Worm (Caenorhabditis elegans) whole organism, L1 larva: ENCODE measurements around the gene sdz-9.

ENCODE experiments used
- C04F5.9 ChIP-seq: sonication (generic microtip); optimal IDR thresholded peaks from 2 replicates; lab custom pipeline; 2016; ENCODE audit warnings: missing genetic modification characterization, missing compliant biosample characterization
- C16A3.4 ChIP-seq: fragments of 150-350 bp; optimal IDR thresholded peaks from 2 replicates; lab custom pipeline; 2014; ENCODE audit warnings: missing biosample characterization, missing genetic modification characterization
- C34B4.2 ChIP-seq: sonication (generic microtip); optimal IDR thresholded peaks from 2 replicates; lab custom pipeline; 2017; ENCODE audit warnings: mild to moderate bottlenecking, missing genetic modification characterization, missing compliant biosample characterization
- F16B12.6 ChIP-seq: fragments of 150-350 bp; optimal IDR thresholded peaks from 2 replicates; lab custom pipeline; 2014; ENCODE audit warnings: missing biosample characterization, missing genetic modification characterization
- Y116A8C.19 ChIP-seq: sonication (generic microtip); optimal IDR thresholded peaks from 2 replicates; lab custom pipeline; 2016; ENCODE audit warnings: missing compliant biosample characterization, missing genetic modification characterization, borderline replicate concordance
- aha-1 ChIP-seq: fragments of 150-350 bp; optimal IDR thresholded peaks from 2 replicates; lab custom pipeline; 2014; ENCODE audit warnings: missing biosample characterization, missing genetic modification characterization
- ama-1 ChIP-seq: fragments of 150-350 bp; optimal IDR thresholded peaks from 2 replicates; lab custom pipeline; 2014
- blmp-1 ChIP-seq: fragments of 150-350 bp; optimal IDR thresholded peaks from 2 replicates; lab custom pipeline; 2014; ENCODE audit warnings: missing biosample characterization, missing genetic modification characterization
- ceh-63 ChIP-seq: fragments of 200-800 bp; sonication (Bioruptor generic); optimal IDR thresholded peaks from 2 replicates; lab custom pipeline; 2018; ENCODE audit warnings: mild to moderate bottlenecking, missing genetic modification characterization, missing compliant biosample characterization
- ceh-88 ChIP-seq: fragments of 200-800 bp; sonication (Bioruptor generic); IDR thresholded peaks from 2 replicates; pipeline ENCODE4 v1.3.6; 2022; ENCODE audit warnings: missing genetic modification characterization, missing compliant biosample characterization
- ceh-90 ChIP-seq: sonication (generic microtip); optimal IDR thresholded peaks from 2 replicates; lab custom pipeline; 2016; ENCODE audit warnings: missing genetic modification characterization, missing compliant biosample characterization
- ces-1 ChIP-seq: fragments of 150-350 bp; optimal IDR thresholded peaks from 2 replicates; lab custom pipeline; 2014; ENCODE audit warnings: missing biosample characterization, missing genetic modification reagents, missing genetic modification characterization
- dpl-1 ChIP-seq, 3 experiments: fragments of 150-350 bp in 2 of 3; sonication (generic microtip) in 1 of 3; optimal IDR thresholded peaks; 2 replicates each; lab custom pipeline; 2014 to 2017; ENCODE audit warnings: missing biosample characterization in 3 of 3, missing genetic modification characterization in 3 of 3, missing genetic modification reagents in 3 of 3
- efl-1 ChIP-seq, 4 experiments: fragments of 150-350 bp; optimal IDR thresholded peaks in 3 of 4; peaks in 1 of 4; 1 replicate in 1 of 4; 2 replicates in 3 of 4; lab custom pipeline; 2014; ENCODE audit warnings: missing biosample characterization in 2 of 4, missing genetic modification characterization in 2 of 4, missing genetic modification reagents in 2 of 4
- efl-3 ChIP-seq: fragments of 200-800 bp; sonication (Bioruptor generic); optimal IDR thresholded peaks from 2 replicates; lab custom pipeline; 2018; ENCODE audit warnings: mild to moderate bottlenecking, missing genetic modification characterization, missing compliant biosample characterization
- egl-13 ChIP-seq: sonication (generic microtip); optimal IDR thresholded peaks from 2 replicates; lab custom pipeline; 2016; ENCODE audit warnings: missing genotype, missing genetic modification reagents, missing genetic modification characterization, missing compliant biosample characterization
- elt-2 ChIP-seq: sonication (generic microtip); optimal IDR thresholded peaks from 2 replicates; lab custom pipeline; 2016; ENCODE audit warnings: missing genetic modification characterization, mild to moderate bottlenecking, inconsistent platforms, missing compliant biosample characterization, missing genetic modification reagents
- ets-5 ChIP-seq: fragments of 200-800 bp; sonication (Bioruptor generic); IDR thresholded peaks from 2 replicates; pipeline ENCODE4 v1.3.6; 2022; ENCODE audit warnings: missing genetic modification characterization, missing compliant biosample characterization
- fkh-4 ChIP-seq: sonication (generic microtip); optimal IDR thresholded peaks from 2 replicates; lab custom pipeline; 2016; ENCODE audit warnings: missing compliant biosample characterization, missing genetic modification characterization, borderline replicate concordance
- fkh-8 ChIP-seq: sonication (generic microtip); optimal IDR thresholded peaks from 2 replicates; lab custom pipeline; 2016; ENCODE audit warnings: mild to moderate bottlenecking, missing genetic modification characterization, missing compliant biosample characterization
- fos-1 ChIP-seq: fragments of 150-350 bp; optimal IDR thresholded peaks from 2 replicates; lab custom pipeline; 2014; ENCODE audit warnings: missing biosample characterization, missing genetic modification characterization
- grh-1 ChIP-seq: fragments of 200-800 bp; sonication (Bioruptor generic); IDR thresholded peaks from 2 replicates; pipeline ENCODE4 v1.3.6; 2022; ENCODE audit warnings: missing genetic modification reagents, missing genetic modification characterization, missing compliant biosample characterization
- hlh-17 ChIP-seq: fragments of 200-800 bp; sonication (Bioruptor generic); optimal IDR thresholded peaks from 2 replicates; lab custom pipeline; 2018; ENCODE audit warnings: missing genetic modification characterization, mild to moderate bottlenecking, missing compliant biosample characterization, moderate library complexity, borderline replicate concordance
- hlh-4 ChIP-seq: sonication (generic microtip); optimal IDR thresholded peaks from 2 replicates; lab custom pipeline; 2016; ENCODE audit warnings: mild to moderate bottlenecking, missing genetic modification characterization, missing compliant biosample characterization
- isw-1 ChIP-seq: fragments of 200-800 bp; sonication (Bioruptor generic); IDR thresholded peaks from 2 replicates; pipeline ENCODE4 v1.3.6; 2022; ENCODE audit warnings: missing genetic modification characterization, missing compliant biosample characterization
- lin-13 ChIP-seq: fragments of 150-350 bp; optimal IDR thresholded peaks from 2 replicates; lab custom pipeline; 2014; ENCODE audit warnings: missing biosample characterization, missing genetic modification reagents, missing genetic modification characterization
- lin-14 ChIP-seq: fragments of 200-800 bp; sonication (Bioruptor generic); optimal IDR thresholded peaks from 2 replicates; lab custom pipeline; 2018; ENCODE audit warnings: mild to moderate bottlenecking, missing genetic modification characterization, moderate library complexity, missing compliant biosample characterization
- lin-35 ChIP-seq, 2 experiments: fragments of 150-350 bp; optimal IDR thresholded peaks; 2 replicates each; lab custom pipeline; 2014; ENCODE audit warnings: missing biosample characterization in 2 of 2, missing genetic modification characterization in 2 of 2, missing genetic modification reagents in 2 of 2
- lir-3 ChIP-seq: sonication (generic microtip); optimal IDR thresholded peaks from 2 replicates; lab custom pipeline; 2016; ENCODE audit warnings: mild to moderate bottlenecking, missing genetic modification characterization, moderate library complexity, missing compliant biosample characterization; ENCODE audit not compliant: poor library complexity
- mab-9 ChIP-seq: fragments of 200-800 bp; sonication (Bioruptor generic); IDR thresholded peaks from 2 replicates; pipeline ENCODE4 v1.3.6; 2022; ENCODE audit warnings: missing genetic modification reagents, missing genetic modification characterization, missing compliant biosample characterization
- mdl-1 ChIP-seq, 2 experiments: fragments of 150-350 bp; optimal IDR thresholded peaks; 2 replicates each; lab custom pipeline; 2014 to 2017; ENCODE audit warnings: missing biosample characterization in 2 of 2, missing genetic modification characterization in 2 of 2, inconsistent platforms in 1 of 2
- mef-2 ChIP-seq: fragments of 150-350 bp; optimal IDR thresholded peaks from 2 replicates; lab custom pipeline; 2014; ENCODE audit warnings: missing biosample characterization, missing genetic modification characterization
- nhr-11 ChIP-seq: fragments of 150-350 bp; optimal IDR thresholded peaks from 2 replicates; lab custom pipeline; 2014; ENCODE audit warnings: missing biosample characterization, missing genetic modification characterization
- nhr-12 ChIP-seq: sonication (generic microtip); optimal IDR thresholded peaks from 2 replicates; lab custom pipeline; 2017; ENCODE audit warnings: missing biosample characterization, missing genetic modification characterization
- nhr-19 ChIP-seq: fragments of 200-800 bp; sonication (Bioruptor generic); conservative IDR thresholded peaks from 2 replicates; pipeline ENCODE4 v1.3.6; 2022; ENCODE audit warnings: missing genetic modification characterization, missing compliant biosample characterization
- nhr-237 ChIP-seq: fragments of 150-350 bp; optimal IDR thresholded peaks from 2 replicates; lab custom pipeline; 2014; ENCODE audit warnings: missing biosample characterization, missing genetic modification characterization
- nhr-28 ChIP-seq: fragments of 150-350 bp; optimal IDR thresholded peaks from 2 replicates; lab custom pipeline; 2014; ENCODE audit warnings: missing biosample characterization, missing genetic modification characterization
- nhr-90 ChIP-seq: sonication (generic microtip); optimal IDR thresholded peaks from 2 replicates; lab custom pipeline; 2016; ENCODE audit warnings: mild to moderate bottlenecking, missing genetic modification characterization, missing compliant biosample characterization; ENCODE audit not compliant: poor library complexity
- pag-3 ChIP-seq: sonication (generic microtip); optimal IDR thresholded peaks from 2 replicates; lab custom pipeline; 2017; ENCODE audit warnings: missing genetic modification characterization, mild to moderate bottlenecking, missing compliant biosample characterization, antibody characterized with exemption, borderline replicate concordance; ENCODE audit not compliant: insufficient read depth
- pax-3 ChIP-seq: fragments of 200-800 bp; sonication (Bioruptor generic); optimal IDR thresholded peaks from 2 replicates; lab custom pipeline; 2018; ENCODE audit warnings: mild to moderate bottlenecking, missing genetic modification characterization, moderate library complexity, missing compliant biosample characterization
- sox-4 ChIP-seq: sonication (generic microtip); optimal IDR thresholded peaks from 2 replicates; lab custom pipeline; 2016; ENCODE audit warnings: missing genetic modification characterization, missing compliant biosample characterization
- sptf-1 ChIP-seq: fragments of 150-350 bp; optimal IDR thresholded peaks from 2 replicates; lab custom pipeline; 2014; ENCODE audit warnings: missing biosample characterization, missing genetic modification characterization
- sup-37 ChIP-seq: fragments of 200-800 bp; sonication (Bioruptor generic); optimal IDR thresholded peaks from 2 replicates; lab custom pipeline; 2018; ENCODE audit warnings: mild to moderate bottlenecking, missing genetic modification characterization, missing compliant biosample characterization
- swsn-7 ChIP-seq: sonication (generic microtip); optimal IDR thresholded peaks from 2 replicates; lab custom pipeline; 2016; ENCODE audit warnings: missing genetic modification characterization, missing compliant biosample characterization
- tbx-2 ChIP-seq: sonication (generic microtip); optimal IDR thresholded peaks from 2 replicates; lab custom pipeline; 2016; ENCODE audit warnings: missing genetic modification characterization, missing compliant biosample characterization
- tlp-1 ChIP-seq: fragments of 150-350 bp; optimal IDR thresholded peaks from 2 replicates; lab custom pipeline; 2014; ENCODE audit warnings: missing biosample characterization, missing genetic modification characterization
- unc-130 ChIP-seq: fragments of 150-350 bp; optimal IDR thresholded peaks from 2 replicates; lab custom pipeline; 2017; ENCODE audit warnings: missing biosample characterization, missing genetic modification characterization, inconsistent platforms
- unc-30 ChIP-seq: sonication (generic microtip); optimal IDR thresholded peaks from 2 replicates; lab custom pipeline; 2017; ENCODE audit warnings: missing biosample characterization, missing genetic modification characterization
- unc-62 ChIP-seq: fragments of 150-350 bp; optimal IDR thresholded peaks from 2 replicates; lab custom pipeline; 2014; ENCODE audit warnings: missing biosample characterization, missing genetic modification reagents, missing genetic modification characterization
- unc-86 ChIP-seq: sonication (generic microtip); optimal IDR thresholded peaks from 2 replicates; lab custom pipeline; 2016; ENCODE audit warnings: missing genetic modification characterization, missing compliant biosample characterization
- xbp-1 ChIP-seq: sonication (generic microtip); optimal IDR thresholded peaks from 2 replicates; lab custom pipeline; 2016; ENCODE audit warnings: missing genetic modification characterization, missing compliant biosample characterization
- zip-4 ChIP-seq: fragments of 200-800 bp; sonication (Bioruptor generic); optimal IDR thresholded peaks from 2 replicates; lab custom pipeline; 2018; ENCODE audit warnings: mild to moderate bottlenecking, missing genetic modification characterization, moderate library complexity, missing compliant biosample characterization
- ztf-4 ChIP-seq: fragments of 150-350 bp; optimal IDR thresholded peaks from 2 replicates; lab custom pipeline; 2014; ENCODE audit warnings: missing biosample characterization, missing genetic modification characterization

The sdz-9 gene

DNA sequence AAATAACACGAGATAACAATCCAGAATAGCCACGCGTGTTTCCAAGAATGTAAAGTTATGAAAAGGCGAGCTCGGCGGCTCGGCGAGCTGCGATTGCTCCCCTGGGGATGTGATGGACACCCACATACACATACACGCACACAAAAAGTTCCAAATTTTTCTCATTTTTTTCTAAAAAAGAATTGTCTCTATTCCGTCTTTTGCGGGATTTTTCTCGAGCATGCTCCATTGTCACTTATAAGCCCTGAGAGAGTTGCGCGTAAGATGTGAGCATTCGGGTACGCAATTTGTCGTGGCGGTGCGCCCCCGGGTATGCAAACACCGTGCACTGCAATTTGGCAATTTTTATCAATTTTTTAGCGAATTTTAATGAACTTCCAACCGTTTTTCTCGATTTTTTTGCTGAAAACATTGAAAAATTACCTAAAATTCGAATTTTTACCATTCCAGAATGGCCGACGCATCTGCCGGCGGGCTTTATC, 13.6 kb upstream of the sdz-9 start, which contains the start of the genes F08D12.12 and srpa-72:
Gene F08D12.12, minus strand, starts transcription at position 51 of the 482 bp plus-strand sequence.
Gene srpa-72, plus strand, starts transcription at position 451 of the 482 bp plus-strand sequence.
- no peak for TF ChIP-seq lir-3 (tag; lab: Kevin White, UChicago)
- no peak for TF ChIP-seq unc-86 (tag; lab: Kevin White, UChicago)
- no peak for TF ChIP-seq Y116A8C.19 (tag; lab: Kevin White, UChicago)
- no peak for TF ChIP-seq elt-2 (tag; lab: Kevin White, UChicago)
- no peak for TF ChIP-seq nhr-11 (tag; lab: Kevin White, UChicago)
- TF ChIP-seq unc-30 (tag; lab: Kevin White, UChicago): no peak
- TF ChIP-seq aha-1 (tag; lab: Kevin White, UChicago): no peak
- TF ChIP-seq unc-130: peak; percentile 64
- TF ChIP-seq fkh-4: no peak
- no peak for TF ChIP-seq pax-3 (tag; lab: Kevin White, UChicago)
- TF ChIP-seq hlh-4 (tag; lab: Kevin White, UChicago): no peak
- no peak for TF ChIP-seq nhr-90 (tag; lab: Kevin White, UChicago)
- peak; percentile 56 to 60 for TF ChIP-seq efl-1 (optimal IDR thresholded peaks at IDR 0.05; lab: Kevin White, UChicago)
- TF ChIP-seq efl-1 (GFP tag; optimal IDR thresholded peaks at IDR 0.05 in 1 of 2; lab: Kevin White, UChicago): peak; percentile 53 to 95
- TF ChIP-seq fkh-8 (tag; lab: Kevin White, UChicago): no peak
- no peak for TF ChIP-seq pag-3 (tag; lab: Kevin White, UChicago)
- TF ChIP-seq C04F5.9 (tag; lab: Kevin White, UChicago): no peak
- peak; percentile 18; the same call in 1 of the 2 replicates for TF ChIP-seq isw-1
- no peak for TF ChIP-seq egl-13 (tag; lab: Kevin White, UChicago)
- TF ChIP-seq ceh-88 (GFP tag; lab: Robert Waterston, UW): no peak
- no peak for TF ChIP-seq ceh-90
- TF ChIP-seq fos-1 (tag; lab: Kevin White, UChicago): no peak
- TF ChIP-seq xbp-1 (tag; lab: Kevin White, UChicago): peak; percentile 27
- peak; percentile 10 for TF ChIP-seq swsn-7 (tag; lab: Kevin White, UChicago)
- TF ChIP-seq sox-4 (tag; lab: Kevin White, UChicago): no peak
- TF ChIP-seq nhr-19 (GFP tag; lab: Robert Waterston, UW): peak; percentile 23
- no peak for TF ChIP-seq tlp-1 (tag; lab: Kevin White, UChicago)
- TF ChIP-seq ets-5: no peak
- no peak for TF ChIP-seq ces-1 (GFP tag; lab: Kevin White, UChicago)
- no peak for TF ChIP-seq sup-37 (GFP tag; lab: Kevin White, UChicago)
- TF ChIP-seq sptf-1: no peak
- no peak for TF ChIP-seq hlh-17 (GFP tag; lab: Kevin White, UChicago)
- TF ChIP-seq zip-4 (GFP tag; lab: Kevin White, UChicago): no peak
- TF ChIP-seq C34B4.2 (tag; lab: Kevin White, UChicago): no peak
- TF ChIP-seq F16B12.6 (tag; lab: Kevin White, UChicago): peak; percentile 91
- no peak for TF ChIP-seq mab-9
- TF ChIP-seq nhr-28 (tag; lab: Kevin White, UChicago): no peak
- no peak for TF ChIP-seq blmp-1 (tag; lab: Kevin White, UChicago)
- TF ChIP-seq ztf-4 (tag; lab: Kevin White, UChicago): no peak
- no peak for TF ChIP-seq tbx-2 (tag; lab: Kevin White, UChicago)
- TF ChIP-seq mef-2 (tag; lab: Kevin White, UChicago): no peak
- TF ChIP-seq lin-13: peak; percentile 27
- TF ChIP-seq C16A3.4 (tag; lab: Kevin White, UChicago): peak; percentile 42
- peak; percentile 23 to 57 (median 57) for TF ChIP-seq dpl-1 (GFP tag; optimal IDR thresholded peaks at IDR 0.05; lab: Kevin White, UChicago)
- TF ChIP-seq nhr-12 (tag; lab: Kevin White, UChicago): no peak
- TF ChIP-seq grh-1 (GFP tag; lab: Robert Waterston, UW): no peak
- TF ChIP-seq nhr-237 (tag; lab: Kevin White, UChicago): no peak
- no peak for TF ChIP-seq ceh-63 (GFP tag; lab: Kevin White, UChicago)
- no peak for TF ChIP-seq ama-1
- TF ChIP-seq lin-35 (GFP tag; optimal IDR thresholded peaks at IDR 0.05; lab: Kevin White, UChicago): peak; percentile 29 to 61
- TF ChIP-seq unc-62 (GFP tag; lab: Kevin White, UChicago): no peak
- peak; percentile 57 for TF ChIP-seq lin-14 (GFP tag; lab: Kevin White, UChicago)
- no peak for TF ChIP-seq efl-3 (GFP tag; lab: Kevin White, UChicago)
- TF ChIP-seq mdl-1 (tag; optimal IDR thresholded peaks at IDR 0.05; lab: Kevin White, UChicago): peak in 1 of 2 experiments; percentile 18
